Worm (Caenorhabditis elegans): ENCODE measurements around the gene C44C11.6.

Gene C44C11.6

DNA sequence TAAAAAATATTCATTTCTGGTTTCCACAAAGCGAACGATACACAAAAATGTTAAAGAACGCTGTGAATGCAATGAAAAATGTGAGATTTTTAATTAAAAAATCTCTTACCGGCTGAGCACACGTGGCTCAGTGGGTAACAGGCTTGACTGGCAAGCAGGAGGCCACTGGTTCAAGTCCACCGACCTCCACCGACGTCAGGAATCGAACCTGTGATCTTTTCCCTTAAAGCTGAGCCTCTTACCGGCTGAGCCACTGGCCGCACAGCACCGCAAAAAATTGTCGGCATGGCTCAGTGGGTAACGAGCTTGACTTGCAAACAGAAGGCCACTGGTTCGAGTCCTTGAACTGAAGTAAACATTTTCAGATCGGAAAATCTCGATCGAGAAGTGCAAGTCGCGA is at the start of gene C44C11.6:
C44C11.6 (plus strand) TSS at position 23 of the 400 bp plus-strand sequence.
- TF ChIP-seq nhr-23 (tag; optimal IDR thresholded peaks at IDR 0.05) = no peak
- no peak for TF ChIP-seq nhr-21 (tag; optimal IDR thresholded peaks at IDR 0.05)
- TF ChIP-seq nhr-129 (tag; optimal IDR thresholded peaks at IDR 0.05) = peak; percentile 11
- TF ChIP-seq F13H6.1 (tag; optimal IDR thresholded peaks at IDR 0.05) = peak; percentile 5
- TF ChIP-seq mdl-1 (tag; optimal IDR thresholded peaks at IDR 0.05) = no peak
- no peak for TF ChIP-seq sma-3 (GFP tag; optimal IDR thresholded peaks at IDR 0.05)

DNA sequence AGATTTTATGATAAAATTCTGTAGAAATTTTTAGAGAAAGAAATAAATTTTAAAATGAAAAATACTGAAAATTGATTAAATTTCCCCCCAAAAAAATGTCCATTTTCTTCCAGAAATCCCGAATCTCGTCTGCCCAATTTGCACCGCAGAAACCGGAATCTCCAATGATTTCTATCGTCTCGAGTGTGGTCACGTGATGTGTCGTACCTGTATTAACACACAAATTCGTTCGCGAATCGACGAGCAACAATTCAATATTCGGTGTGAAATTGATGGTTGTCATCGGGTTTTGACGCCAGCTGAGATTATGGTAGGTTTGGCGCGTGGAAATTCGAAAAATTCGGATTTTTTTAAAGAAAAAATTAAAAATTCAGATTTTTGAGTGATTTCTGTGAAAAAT is 48.0 kb upstream of the C44C11.6 start:
- TF ChIP-seq skn-1 (tag; optimal IDR thresholded peaks at IDR 0.05) = no peak
- TF ChIP-seq nhr-23 (tag; optimal IDR thresholded peaks at IDR 0.05) = no peak
- TF ChIP-seq lin-11 (tag; optimal IDR thresholded peaks at IDR 0.05) = no peak
- no peak for TF ChIP-seq nhr-12 (tag; optimal IDR thresholded peaks at IDR 0.05)
- TF ChIP-seq mab-5 (tag; optimal IDR thresholded peaks at IDR 0.05) = no peak
- TF ChIP-seq zag-1 (tag; optimal IDR thresholded peaks at IDR 0.05) = no peak
- TF ChIP-seq nhr-10 (tag; optimal IDR thresholded peaks at IDR 0.05) = no peak
- no peak for TF ChIP-seq mbf-1 (tag; optimal IDR thresholded peaks at IDR 0.05)
- TF ChIP-seq nhr-11 (tag; optimal IDR thresholded peaks at IDR 0.05) = no peak
- TF ChIP-seq lin-39 (tag; optimal IDR thresholded peaks at IDR 0.05) = no peak
- TF ChIP-seq peb-1 (tag; optimal IDR thresholded peaks at IDR 0.05) = no peak
- TF ChIP-seq sma-3 (GFP tag; optimal IDR thresholded peaks at IDR 0.05) = no peak
- TF ChIP-seq nhr-6 (tag; optimal IDR thresholded peaks at IDR 0.05) = no peak
- no peak for TF ChIP-seq R02D3.7 (tag; optimal IDR thresholded peaks at IDR 0.05)
- TF ChIP-seq nhr-129 (tag; optimal IDR thresholded peaks at IDR 0.05) = no peak
- TF ChIP-seq ztf-4 (tag; optimal IDR thresholded peaks at IDR 0.05) = no peak
- no peak for TF ChIP-seq ZK546.5 (tag; optimal IDR thresholded peaks at IDR 0.05)
- no peak for TF ChIP-seq blmp-1 (tag; optimal IDR thresholded peaks at IDR 0.05; ENCODE audit: insufficient read depth)
- TF ChIP-seq unc-39 (tag; optimal IDR thresholded peaks at IDR 0.05) = no peak

- no peak for TF ChIP-seq nhr-129 (tag; optimal IDR thresholded peaks at IDR 0.05)
- no peak for TF ChIP-seq nhr-12 (tag; optimal IDR thresholded peaks at IDR 0.05)
- TF ChIP-seq nhr-237 (tag; optimal IDR thresholded peaks at IDR 0.05) = no peak
- no peak for TF ChIP-seq ztf-4 (tag; optimal IDR thresholded peaks at IDR 0.05)
- no peak for TF ChIP-seq blmp-1 (tag; optimal IDR thresholded peaks at IDR 0.05; ENCODE audit: insufficient read depth)
- no peak for TF ChIP-seq C34F6.9 (tag; optimal IDR thresholded peaks at IDR 0.05)
- TF ChIP-seq zag-1 (tag; optimal IDR thresholded peaks at IDR 0.05) = no peak
- TF ChIP-seq sma-3 (GFP tag; optimal IDR thresholded peaks at IDR 0.05) = no peak
- no peak for TF ChIP-seq peb-1 (tag; optimal IDR thresholded peaks at IDR 0.05)
- no peak for TF ChIP-seq ama-1 (optimal IDR thresholded peaks at IDR 0.05)
- TF ChIP-seq unc-62 (GFP tag; optimal IDR thresholded peaks at IDR 0.05) = no peak
- no peak for TF ChIP-seq lin-39 (tag; optimal IDR thresholded peaks at IDR 0.05)
Observed at ce11 chrII:12300680-12301079, 43.9 kb upstream of the C44C11.6 start.

DNA sequence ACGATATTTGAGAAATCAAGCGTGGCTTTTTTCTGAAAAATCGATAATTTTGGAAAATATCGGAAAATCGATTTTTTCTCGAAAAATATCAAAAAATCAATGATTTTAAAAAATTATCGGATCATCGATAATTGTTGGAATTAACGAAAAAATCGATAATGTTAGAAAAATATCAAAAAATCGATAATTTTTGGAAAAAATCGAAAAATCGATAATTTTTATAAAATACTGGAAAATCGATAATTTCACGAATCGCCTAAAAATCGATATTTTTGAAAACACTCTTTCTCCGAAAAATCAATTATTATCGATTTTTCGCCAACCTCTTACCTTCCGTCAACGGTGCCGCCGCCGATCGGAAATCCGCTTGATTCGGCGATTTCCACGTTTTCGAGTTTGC is 43.4 kb upstream of the C44C11.6 start:
- TF ChIP-seq nhr-237 (tag; optimal IDR thresholded peaks at IDR 0.05) = no peak
- TF ChIP-seq crh-2 (tag; optimal IDR thresholded peaks at IDR 0.05) = no peak
- TF ChIP-seq mdl-1 (tag; optimal IDR thresholded peaks at IDR 0.05) = no peak
- TF ChIP-seq ama-1 (optimal IDR thresholded peaks at IDR 0.05) = no peak
- no peak for TF ChIP-seq sma-3 (GFP tag; optimal IDR thresholded peaks at IDR 0.05)
- no peak for TF ChIP-seq elt-3 (tag; optimal IDR thresholded peaks at IDR 0.05)
- no peak for TF ChIP-seq gmeb-1 (tag; optimal IDR thresholded peaks at IDR 0.05)
- TF ChIP-seq unc-39 (tag; optimal IDR thresholded peaks at IDR 0.05) = no peak
- TF ChIP-seq dmd-4 (tag; optimal IDR thresholded peaks at IDR 0.05) = no peak
- TF ChIP-seq aly-2 (tag; optimal IDR thresholded peaks at IDR 0.05) = no peak
- TF ChIP-seq mbf-1 (tag; optimal IDR thresholded peaks at IDR 0.05) = no peak
- TF ChIP-seq blmp-1 (tag; optimal IDR thresholded peaks at IDR 0.05; ENCODE audit: insufficient read depth) = no peak

ce11 chrII:12302354-12302753 is 42.3 kb upstream of the C44C11.6 start, which contains the start of gene C50E10.1:
Gene C50E10.1, minus strand, starts transcription at chrII:12302454.
- no peak for TF ChIP-seq ZK546.5 (tag; optimal IDR thresholded peaks at IDR 0.05)
- no peak for TF ChIP-seq dmd-4 (tag; optimal IDR thresholded peaks at IDR 0.05)
- no peak for TF ChIP-seq zag-1 (tag; optimal IDR thresholded peaks at IDR 0.05)
- no peak for TF ChIP-seq snpc-4 (tag; optimal IDR thresholded peaks at IDR 0.05)
- TF ChIP-seq skn-1 (tag; optimal IDR thresholded peaks at IDR 0.05) = no peak
- TF ChIP-seq mab-5 (tag; optimal IDR thresholded peaks at IDR 0.05) = no peak
- TF ChIP-seq R02D3.7 (tag; optimal IDR thresholded peaks at IDR 0.05) = no peak
- no peak for TF ChIP-seq nhr-21 (tag; optimal IDR thresholded peaks at IDR 0.05)
- TF ChIP-seq crh-2 (tag; optimal IDR thresholded peaks at IDR 0.05) = no peak
- TF ChIP-seq nhr-10 (tag; optimal IDR thresholded peaks at IDR 0.05) = no peak

DNA sequence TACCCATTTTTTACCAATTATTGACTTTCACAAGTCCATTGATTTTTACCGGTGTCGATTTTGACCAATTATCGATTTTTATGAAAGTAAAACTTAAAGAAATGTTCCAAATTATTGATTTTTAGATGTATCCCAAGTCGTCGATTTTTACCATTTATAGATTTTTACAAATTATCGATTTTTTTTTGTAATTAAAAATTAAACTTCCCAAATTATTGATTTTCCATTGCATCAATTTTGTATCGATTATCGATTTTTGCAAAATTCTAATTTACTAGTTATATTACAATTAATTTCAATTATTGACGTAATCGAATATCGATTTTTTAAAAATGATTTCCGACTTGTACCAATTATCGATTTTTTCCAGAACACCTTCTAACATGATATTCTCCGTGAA is 41.5 kb upstream of the C44C11.6 start, which contains the start of gene sre-50:
sre-50 (plus strand) TSS at position 384 of the 400 bp plus-strand sequence.
- no peak for TF ChIP-seq mdl-1 (tag; optimal IDR thresholded peaks at IDR 0.05)
- no peak for TF ChIP-seq nhr-77 (tag; optimal IDR thresholded peaks at IDR 0.05)
- TF ChIP-seq nhr-21 (tag; optimal IDR thresholded peaks at IDR 0.05) = no peak
- TF ChIP-seq R02D3.7 (tag; optimal IDR thresholded peaks at IDR 0.05) = no peak
- no peak for TF ChIP-seq sma-9 (GFP tag; optimal IDR thresholded peaks at IDR 0.05)
- TF ChIP-seq sma-9 (tag; optimal IDR thresholded peaks at IDR 0.05) = no peak
- TF ChIP-seq ceh-82 (tag; optimal IDR thresholded peaks at IDR 0.05) = no peak
- TF ChIP-seq lin-13 (GFP tag; optimal IDR thresholded peaks at IDR 0.05) = no peak
- TF ChIP-seq elt-1 (tag; optimal IDR thresholded peaks at IDR 0.05) = no peak
- TF ChIP-seq lin-39 (tag; optimal IDR thresholded peaks at IDR 0.05) = no peak
- no peak for TF ChIP-seq ztf-1 (GFP tag; conservative IDR thresholded peaks at IDR 0.05)
- no peak for TF ChIP-seq nhr-129 (tag; optimal IDR thresholded peaks at IDR 0.05)
- no peak for TF ChIP-seq nhr-237 (tag; optimal IDR thresholded peaks at IDR 0.05)
- no peak for TF ChIP-seq ZK546.5 (tag; optimal IDR thresholded peaks at IDR 0.05)
